Fruit fly (Drosophila melanogaster) whole organism, embryonic: ENCODE results near the gene CG8142.

Source experiments
- Adf1 ChIP-seq: fragments of 200-800 bp; sonication (Bioruptor generic); IDR thresholded peaks from 2 replicates; pipeline ENCODE4 v1.3.6; 2022; ENCODE audit warnings: missing biosample characterization, missing genetic modification characterization
- Atf-2 ChIP-seq: fragments of 200-800 bp; sonication (Bioruptor generic); optimal IDR thresholded peaks from 2 replicates; lab custom pipeline; 2016; ENCODE audit warnings: missing biosample characterization, missing genetic modification characterization
- CG11504 ChIP-seq: fragments of 200-800 bp; sonication (Bioruptor generic); optimal IDR thresholded peaks from 3 replicates; lab custom pipeline; 2019; ENCODE audit warnings: missing biosample characterization, mild to moderate bottlenecking, missing genetic modification characterization, moderate library complexity
- CG12071 ChIP-seq: fragments of 200-800 bp; sonication (Bioruptor generic); optimal IDR thresholded peaks from 3 replicates; lab custom pipeline; 2018; ENCODE audit warnings: missing biosample characterization, mild to moderate bottlenecking, missing genetic modification characterization
- CG14710 ChIP-seq: fragments of 200-800 bp; sonication (Bioruptor generic); optimal IDR thresholded peaks from 3 replicates; lab custom pipeline; 2019; ENCODE audit warnings: missing biosample characterization, mild to moderate bottlenecking, missing genetic modification characterization, moderate library complexity
- CG17361 ChIP-seq: fragments of 200-800 bp; sonication (Bioruptor generic); IDR thresholded peaks from 3 replicates; pipeline ENCODE4 v1.3.6; 2022; ENCODE audit warnings: missing biosample characterization, missing genetic modification characterization
- CG17802 ChIP-seq: fragments of 200-800 bp; sonication (Bioruptor generic); optimal IDR thresholded peaks from 2 replicates; lab custom pipeline; 2018; ENCODE audit warnings: missing biosample characterization, mild to moderate bottlenecking, missing genetic modification characterization, moderate library complexity
- CG1792 ChIP-seq: fragments of 200-800 bp; sonication (Bioruptor generic); optimal IDR thresholded peaks from 2 replicates; lab custom pipeline; 2016; ENCODE audit warnings: missing biosample characterization, missing genetic modification characterization
- CG18764 ChIP-seq: fragments of 200-800 bp; sonication (Bioruptor generic); optimal IDR thresholded peaks from 3 replicates; lab custom pipeline; 2016; ENCODE audit warnings: missing biosample characterization, missing genetic modification characterization
- CG2712 ChIP-seq: fragments of 200-800 bp; optimal IDR thresholded peaks from 3 replicates; lab custom pipeline; 2019; ENCODE audit warnings: missing biosample characterization, mild to moderate bottlenecking, missing genetic modification characterization, moderate library complexity
- CG30403 ChIP-seq: fragments of 200-800 bp; sonication (Bioruptor generic); optimal IDR thresholded peaks from 3 replicates; lab custom pipeline; 2016; ENCODE audit warnings: missing biosample characterization, missing genetic modification characterization
- CG6689 ChIP-seq: fragments of 200-800 bp; sonication (Bioruptor generic); IDR thresholded peaks from 2 replicates; pipeline ENCODE4 v1.3.6; 2022; ENCODE audit warnings: missing biosample characterization, missing genetic modification characterization
- CG6854 ChIP-seq: fragments of 200-800 bp; sonication (Bioruptor generic); optimal IDR thresholded peaks from 3 replicates; lab custom pipeline; 2017; ENCODE audit warnings: missing biosample characterization, mild to moderate bottlenecking, missing genetic modification characterization
- Deaf1 ChIP-seq: fragments of 200-800 bp; optimal IDR thresholded peaks from 3 replicates; lab custom pipeline; 2019; ENCODE audit warnings: missing biosample characterization, mild to moderate bottlenecking, missing genetic modification characterization, moderate library complexity
- Doc3 ChIP-seq: fragments of 200-800 bp; sonication (Bioruptor generic); IDR thresholded peaks from 3 replicates; pipeline ENCODE4 v1.3.6; 2022; ENCODE audit warnings: missing biosample characterization, missing genetic modification characterization; ENCODE audit not compliant: partially characterized antibody
- Ets65A ChIP-seq: fragments of 200-800 bp; sonication (Bioruptor generic); peaks from one replicate; lab custom pipeline; 2016; ENCODE audit warnings: missing biosample characterization, missing genetic modification characterization
- HmgZ ChIP-seq: fragments of 200-800 bp; sonication (Bioruptor generic); optimal IDR thresholded peaks from 2 replicates; lab custom pipeline; 2018; ENCODE audit warnings: missing biosample characterization, mild to moderate bottlenecking, missing genetic modification characterization
- Hmr ChIP-seq: fragments of 200-800 bp; sonication (Bioruptor generic); optimal IDR thresholded peaks from 3 replicates; lab custom pipeline; 2017; ENCODE audit warnings: mild to moderate bottlenecking, missing biosample characterization, missing genetic modification reagents, missing genetic modification characterization
- Hmx ChIP-seq: fragments of 200-800 bp; sonication (Bioruptor generic); optimal IDR thresholded peaks from 2 replicates; lab custom pipeline; 2016; ENCODE audit warnings: missing biosample characterization, missing genetic modification characterization
- Jarid2 ChIP-seq: fragments of 200-800 bp; sonication (Bioruptor generic); optimal IDR thresholded peaks from 3 replicates; lab custom pipeline; 2017; ENCODE audit warnings: mild to moderate bottlenecking, missing biosample characterization, missing genetic modification reagents, missing genetic modification characterization
- Myb ChIP-seq: fragments of 200-800 bp; sonication (Bioruptor generic); optimal IDR thresholded peaks from 2 replicates; lab custom pipeline; 2016; ENCODE audit warnings: missing biosample characterization, missing genetic modification characterization
- NK7.1 ChIP-seq: fragments of 200-800 bp; sonication (Bioruptor generic); optimal IDR thresholded peaks from 3 replicates; lab custom pipeline; 2016; ENCODE audit warnings: missing biosample characterization, missing genetic modification characterization
- Neu2 ChIP-seq: fragments of 200-800 bp; sonication (Bioruptor generic); optimal IDR thresholded peaks from 3 replicates; lab custom pipeline; 2016; ENCODE audit warnings: missing biosample characterization, missing genetic modification characterization, borderline replicate concordance
- Usf ChIP-seq: fragments of 200-800 bp; sonication (Bioruptor generic); optimal IDR thresholded peaks from 2 replicates; lab custom pipeline; 2017; ENCODE audit warnings: missing genotype, missing biosample characterization, missing genetic modification characterization
- bcd ChIP-seq: fragments of 200-800 bp; sonication (Bioruptor generic); optimal IDR thresholded peaks from 2 replicates; lab custom pipeline; 2017; ENCODE audit warnings: missing biosample characterization, mild to moderate bottlenecking, missing genetic modification characterization
- bowl ChIP-seq: fragments of 200-800 bp; sonication (Bioruptor generic); IDR thresholded peaks from 2 replicates; pipeline ENCODE4 v1.3.6; 2022; ENCODE audit warnings: missing biosample characterization, missing genetic modification characterization
- caup ChIP-seq: fragments of 200-800 bp; sonication (Bioruptor generic); optimal IDR thresholded peaks from 3 replicates; lab custom pipeline; 2017; ENCODE audit warnings: missing biosample characterization, mild to moderate bottlenecking, missing genetic modification characterization, moderate library complexity; ENCODE audit not compliant: severe bottlenecking
- ci ChIP-seq: fragments of 200-800 bp; sonication (Bioruptor generic); IDR thresholded peaks from 3 replicates; pipeline ENCODE4 v1.3.6; 2022; ENCODE audit warnings: missing biosample characterization, missing genetic modification characterization
- crc ChIP-seq: fragments of 200-800 bp; sonication (Bioruptor generic); optimal IDR thresholded peaks from 2 replicates; lab custom pipeline; 2016; ENCODE audit warnings: missing biosample characterization, missing genetic modification characterization
- en ChIP-seq: fragments of 200-800 bp; sonication (Bioruptor generic); optimal IDR thresholded peaks from 2 replicates; lab custom pipeline; 2016; ENCODE audit warnings: missing biosample characterization, missing genetic modification characterization
- eyg ChIP-seq: fragments of 200-800 bp; sonication (Bioruptor generic); optimal IDR thresholded peaks from 3 replicates; lab custom pipeline; 2016; ENCODE audit warnings: missing biosample characterization, missing genetic modification characterization
- ftz-f1 ChIP-seq: fragments of 200-800 bp; sonication (Bioruptor generic); optimal IDR thresholded peaks from 2 replicates; lab custom pipeline; 2016; ENCODE audit warnings: missing biosample characterization, missing genetic modification characterization
- grn ChIP-seq: fragments of 200-800 bp; sonication (Bioruptor generic); optimal IDR thresholded peaks from 3 replicates; lab custom pipeline; 2017; ENCODE audit warnings: missing biosample characterization, missing genetic modification characterization
- gro ChIP-seq: fragments of 200-800 bp; sonication (Bioruptor generic); optimal IDR thresholded peaks from 2 replicates; lab custom pipeline; 2016; ENCODE audit warnings: missing biosample characterization, missing genetic modification characterization
- gsb ChIP-seq: fragments of 200-800 bp; sonication (Bioruptor generic); IDR thresholded peaks from 2 replicates; pipeline ENCODE4 v1.3.6; 2022; ENCODE audit warnings: missing biosample characterization, missing genetic modification characterization
- gsb-n ChIP-seq: fragments of 200-800 bp; sonication (Bioruptor generic); optimal IDR thresholded peaks from 3 replicates; lab custom pipeline; 2018; ENCODE audit warnings: missing biosample characterization, mild to moderate bottlenecking, missing genetic modification characterization
- hkb ChIP-seq, 2 experiments: fragments of 200-800 bp in 1 of 2; fragments of >200 bp in 1 of 2; sonication (Bioruptor generic) in 1 of 2; IDR thresholded peaks in 1 of 2; optimal IDR thresholded peaks in 1 of 2; 2 replicates each; pipeline versions ENCODE4 v1.3.6 to Lab custom; 2017 to 2022; ENCODE audit warnings: missing biosample characterization in 1 of 2, missing genetic modification characterization in 1 of 2
- odd ChIP-seq: fragments of 200-800 bp; sonication (Bioruptor generic); optimal IDR thresholded peaks from 2 replicates; lab custom pipeline; 2017; ENCODE audit warnings: missing biosample characterization, mild to moderate bottlenecking, missing genetic modification characterization
- pho ChIP-seq: fragments of 200-800 bp; sonication (Bioruptor generic); optimal IDR thresholded peaks from 2 replicates; lab custom pipeline; 2016; ENCODE audit warnings: missing biosample characterization, missing genetic modification characterization
- phol ChIP-seq: fragments of 200-800 bp; sonication (Bioruptor generic); optimal IDR thresholded peaks from 3 replicates; lab custom pipeline; 2018; ENCODE audit warnings: missing biosample characterization, mild to moderate bottlenecking, missing genetic modification characterization, moderate library complexity
- pita ChIP-seq: fragments of 200-800 bp; sonication (Bioruptor generic); optimal IDR thresholded peaks from 2 replicates; lab custom pipeline; 2017; ENCODE audit warnings: missing biosample characterization, mild to moderate bottlenecking, missing genetic modification characterization
- psq ChIP-seq: fragments of 200-800 bp; sonication (Bioruptor generic); optimal IDR thresholded peaks from 2 replicates; lab custom pipeline; 2017; ENCODE audit warnings: missing biosample characterization, missing genetic modification characterization
- salm ChIP-seq: fragments of 200-800 bp; sonication (Bioruptor generic); optimal IDR thresholded peaks from 2 replicates; lab custom pipeline; 2018; ENCODE audit warnings: missing biosample characterization, mild to moderate bottlenecking, missing genetic modification characterization
- seq ChIP-seq: fragments of 200-800 bp; sonication (Bioruptor generic); IDR thresholded peaks from 2 replicates; pipeline ENCODE4 v1.3.6; 2022; ENCODE audit warnings: missing biosample characterization, missing genetic modification characterization
- so ChIP-seq: fragments of 200-800 bp; sonication (Bioruptor generic); IDR thresholded peaks from 3 replicates; pipeline ENCODE4 v1.3.6; 2022; ENCODE audit warnings: missing biosample characterization, missing genetic modification characterization
- sob ChIP-seq: fragments of 200-800 bp; sonication (Bioruptor generic); IDR thresholded peaks from 2 replicates; pipeline ENCODE4 v1.3.6; 2022; ENCODE audit warnings: missing biosample characterization, missing genetic modification characterization
- sr ChIP-seq: fragments of 200-800 bp; sonication (Bioruptor generic); IDR thresholded peaks from 3 replicates; pipeline ENCODE4 v1.3.6; 2022; ENCODE audit warnings: missing biosample characterization, missing genetic modification characterization
- tgo ChIP-seq: fragments of 200-800 bp; sonication (Bioruptor generic); IDR thresholded peaks from 3 replicates; pipeline ENCODE4 v1.3.6; 2022; ENCODE audit warnings: missing biosample characterization, missing genetic modification characterization
- trem ChIP-seq: fragments of 200-800 bp; optimal IDR thresholded peaks from 3 replicates; lab custom pipeline; 2019; ENCODE audit warnings: missing biosample characterization, mild to moderate bottlenecking, missing genetic modification characterization, moderate library complexity
- twi ChIP-seq: fragments of 200-800 bp; optimal IDR thresholded peaks from 2 replicates; lab custom pipeline; 2019; ENCODE audit warnings: missing biosample characterization, mild to moderate bottlenecking, missing genetic modification characterization, moderate library complexity
- tx ChIP-seq: fragments of 200-800 bp; sonication (Bioruptor generic); optimal IDR thresholded peaks from 2 replicates; lab custom pipeline; 2016; ENCODE audit warnings: missing biosample characterization, missing genetic modification characterization
- vfl ChIP-seq: fragments of 200-800 bp; sonication (Bioruptor generic); optimal IDR thresholded peaks from 2 replicates; lab custom pipeline; 2016; ENCODE audit warnings: missing biosample characterization, missing genetic modification characterization

The CG8142 gene

dm6 chrX:17830211-17830616, 14.3 kb downstream of the CG8142 start (continued):
- TF ChIP-seq CG18764 (GFP tag; lab: Kevin White, UChicago): no peak
- TF ChIP-seq CG17361 (GFP tag; lab: Robert Waterston, UW): 0 out of 3 replicates have a peak, but pooled peaks have one; percentile 14
- TF ChIP-seq CG14710 (tag; lab: Kevin White, UChicago): peak; percentile 57
- TF ChIP-seq tx (GFP tag; lab: Kevin White, UChicago): no peak
- no peak for TF ChIP-seq Jarid2 (GFP tag; lab: Kevin White, UChicago)
- no peak for TF ChIP-seq CG6854 (GFP tag; lab: Kevin White, UChicago)
- no peak for TF ChIP-seq Hmr
- TF ChIP-seq NK7.1 (GFP tag; lab: Kevin White, UChicago): no peak
- TF ChIP-seq hkb (optimal IDR thresholded peaks at IDR 0.05; lab: Kevin White, UChicago): no peak
- no peak for TF ChIP-seq hkb (GFP tag; IDR thresholded peaks at IDR 0.05; lab: Robert Waterston, UW)
- TF ChIP-seq CG17802 (tag; lab: Kevin White, UChicago): no peak
- TF ChIP-seq caup (GFP tag; lab: Kevin White, UChicago): no peak
- no peak for TF ChIP-seq gsb (GFP tag; lab: Robert Waterston, UW)
- TF ChIP-seq Doc3 (GFP tag; lab: Robert Waterston, UW): no peak
- TF ChIP-seq HmgZ: no peak
- TF ChIP-seq seq (GFP tag; lab: Robert Waterston, UW): no peak
- TF ChIP-seq twi (tag; lab: Kevin White, UChicago): peak; percentile 8
- TF ChIP-seq gro: no peak
- no peak for TF ChIP-seq tgo (GFP tag; lab: Robert Waterston, UW)
- no peak for TF ChIP-seq en (GFP tag; lab: Kevin White, UChicago)
- TF ChIP-seq sob (GFP tag; lab: Robert Waterston, UW): no peak
- TF ChIP-seq CG30403 (GFP tag; lab: Kevin White, UChicago): peak; percentile 1
- TF ChIP-seq Myb (GFP tag; lab: Kevin White, UChicago): peak; percentile 18
- TF ChIP-seq grn (GFP tag; lab: Kevin White, UChicago): no peak
- TF ChIP-seq psq (GFP tag; lab: Kevin White, UChicago): no peak
- no peak for TF ChIP-seq pita (GFP tag; lab: Kevin White, UChicago)
- TF ChIP-seq Deaf1: no peak
- peak; percentile 55 for TF ChIP-seq Ets65A (GFP tag; lab: Kevin White, UChicago)
- TF ChIP-seq CG11504 (tag; lab: Kevin White, UChicago): peak; percentile 23
- no peak for TF ChIP-seq crc (GFP tag; lab: Kevin White, UChicago)
- peak; percentile 6 for TF ChIP-seq gsb-n
- TF ChIP-seq Usf (GFP tag; lab: Kevin White, UChicago): peak; percentile 22
- no peak for TF ChIP-seq Neu2
- TF ChIP-seq phol (tag; lab: Kevin White, UChicago): peak; percentile 45
- no peak for TF ChIP-seq bowl (GFP tag; lab: Robert Waterston, UW)
- no peak for TF ChIP-seq Hmx (GFP tag; lab: Kevin White, UChicago)
- TF ChIP-seq bcd (GFP tag; lab: Kevin White, UChicago): no peak
- no peak for TF ChIP-seq CG12071 (GFP tag; lab: Kevin White, UChicago)
- TF ChIP-seq Adf1: no peak
- TF ChIP-seq trem (tag; lab: Kevin White, UChicago): peak; percentile 6
- no peak for TF ChIP-seq pho
- TF ChIP-seq Atf-2 (GFP tag; lab: Kevin White, UChicago): no peak
- TF ChIP-seq odd: no peak
- no peak for TF ChIP-seq ftz-f1 (GFP tag; lab: Kevin White, UChicago)
- TF ChIP-seq CG1792 (GFP tag; lab: Kevin White, UChicago): no peak
- TF ChIP-seq sr: no peak
- no peak for TF ChIP-seq eyg
- TF ChIP-seq salm (tag; lab: Kevin White, UChicago): no peak
- TF ChIP-seq so (GFP tag; lab: Robert Waterston, UW): no peak
- no peak for TF ChIP-seq CG6689 (GFP tag; lab: Robert Waterston, UW)
- TF ChIP-seq ci (GFP tag; lab: Robert Waterston, UW): no peak
- peak; percentile 45 for TF ChIP-seq CG2712 (tag; lab: Kevin White, UChicago)
- TF ChIP-seq vfl (GFP tag; lab: Kevin White, UChicago): no peak
